Fruit fly (Drosophila melanogaster) Kc167 (cell line): ENCODE data around the gene CG17672.

ENCODE experiments used
- Myc ChIP-seq: fragments of >200 bp; optimal IDR thresholded peaks from 2 replicates; lab custom pipeline; 2017; ENCODE audit warnings: missing external identifiers
- h ChIP-seq: fragments of >200 bp; optimal IDR thresholded peaks from 3 replicates; lab custom pipeline; 2018; ENCODE audit warnings: missing external identifiers
- insv ChIP-seq: fragments of >200 bp; optimal IDR thresholded peaks from 3 replicates; lab custom pipeline; 2018; ENCODE audit warnings: missing external identifiers
- psq ChIP-seq: fragments of >200 bp; optimal IDR thresholded peaks from 2 replicates; lab custom pipeline; 2017; ENCODE audit warnings: missing external identifiers
- ttk ChIP-seq: sonication (Bioruptor generic); optimal IDR thresholded peaks from 2 replicates; lab custom pipeline; 2017; ENCODE audit warnings: missing external identifiers

- TF ChIP-seq h (lab: Kevin White, UChicago) (no peak), psq (lab: Kevin White, UChicago) (no peak), Myc (lab: Kevin White, UChicago) (no peak), insv (lab: Kevin White, UChicago) (no peak), ttk (lab: Kevin White, UChicago) (no peak)
These were observed 22.3 kb upstream of the CG17672 start, which contains the start of gene CG11263 for dm6 chr3L:13006490-13006889.
